Fruit fly (Drosophila melanogaster) whole organism, embryonic: Measurements from ENCODE around the gene CG14718.
A peak's percentile ranks its signal among the peaks of the same experiment; 100 is the strongest.

Source experiments
- Atf6 ChIP-seq: fragments of 200-800 bp; sonication (Bioruptor generic); IDR thresholded peaks from 2 replicates; pipeline ENCODE4 v1.3.6; 2022; ENCODE audit warnings: missing biosample characterization, missing genetic modification characterization
- Bdp1 ChIP-seq: fragments of 200-800 bp; sonication (Bioruptor generic); optimal IDR thresholded peaks from 3 replicates; lab custom pipeline; 2016; ENCODE audit warnings: missing biosample characterization, missing genetic modification characterization
- CG13775 ChIP-seq: fragments of 200-800 bp; sonication (Bioruptor generic); optimal IDR thresholded peaks from 3 replicates; lab custom pipeline; 2017; ENCODE audit warnings: missing biosample characterization, mild to moderate bottlenecking, missing genetic modification characterization
- CG14710 ChIP-seq: fragments of 200-800 bp; sonication (Bioruptor generic); optimal IDR thresholded peaks from 3 replicates; lab custom pipeline; 2019; ENCODE audit warnings: missing biosample characterization, mild to moderate bottlenecking, missing genetic modification characterization, moderate library complexity
- CG14965 ChIP-seq: fragments of 200-800 bp; sonication (Bioruptor generic); optimal IDR thresholded peaks from 2 replicates; lab custom pipeline; 2016; ENCODE audit warnings: missing biosample characterization, missing genetic modification characterization, borderline replicate concordance
- CG15011 ChIP-seq: fragments of 200-800 bp; sonication (Bioruptor generic); optimal IDR thresholded peaks from 3 replicates; lab custom pipeline; 2018; ENCODE audit warnings: missing biosample characterization, mild to moderate bottlenecking, missing genetic modification characterization
- CG15479 ChIP-seq: fragments of 200-800 bp; sonication (Bioruptor generic); optimal IDR thresholded peaks from 3 replicates; lab custom pipeline; 2019; ENCODE audit warnings: missing biosample characterization, mild to moderate bottlenecking, missing genetic modification characterization, moderate library complexity
- CG15696 ChIP-seq: fragments of 200-800 bp; sonication (Bioruptor generic); optimal IDR thresholded peaks from 2 replicates; lab custom pipeline; 2019; ENCODE audit warnings: missing biosample characterization, mild to moderate bottlenecking, missing genetic modification characterization, moderate library complexity
- CG17328 ChIP-seq: fragments of 200-800 bp; sonication (Bioruptor generic); IDR thresholded peaks from 2 replicates; pipeline ENCODE4 v1.3.6; 2022; ENCODE audit warnings: missing biosample characterization, missing genetic modification characterization
- CG2129 ChIP-seq: fragments of 200-800 bp; sonication (Bioruptor generic); IDR thresholded peaks from 2 replicates; pipeline ENCODE4 v1.3.6; 2022; ENCODE audit warnings: missing biosample characterization, missing genetic modification characterization; ENCODE audit not compliant: partially characterized antibody
- CG30431 ChIP-seq: fragments of 200-800 bp; sonication (Bioruptor generic); optimal IDR thresholded peaks from 2 replicates; lab custom pipeline; 2017; ENCODE audit warnings: missing biosample characterization, missing genetic modification characterization
- CG32767 ChIP-seq: fragments of 200-800 bp; sonication (Bioruptor generic); IDR thresholded peaks from 2 replicates; pipeline ENCODE4 v1.3.6; 2022; ENCODE audit warnings: missing biosample characterization, missing genetic modification characterization
- CG3281 ChIP-seq: fragments of 200-800 bp; sonication (Bioruptor generic); optimal IDR thresholded peaks from 3 replicates; lab custom pipeline; 2017; ENCODE audit warnings: missing biosample characterization, mild to moderate bottlenecking, missing genetic modification characterization
- CG6654 ChIP-seq: fragments of 200-800 bp; sonication (Bioruptor generic); optimal IDR thresholded peaks from 2 replicates; lab custom pipeline; 2017; ENCODE audit warnings: missing biosample characterization, mild to moderate bottlenecking, missing genetic modification characterization
- CG8388 ChIP-seq: fragments of 200-800 bp; sonication (Bioruptor generic); optimal IDR thresholded peaks from 2 replicates; lab custom pipeline; 2019; ENCODE audit warnings: missing biosample characterization, mild to moderate bottlenecking, missing genetic modification characterization, moderate library complexity
- CG8478 ChIP-seq: fragments of >200 bp; optimal IDR thresholded peaks from 2 replicates; lab custom pipeline; 2018
- CHES-1-like ChIP-seq: fragments of 200-800 bp; sonication (Bioruptor generic); optimal IDR thresholded peaks from 2 replicates; lab custom pipeline; 2016; ENCODE audit warnings: missing biosample characterization, missing genetic modification characterization
- CrebB ChIP-seq: fragments of 200-800 bp; sonication (Bioruptor generic); optimal IDR thresholded peaks from 3 replicates; lab custom pipeline; 2018; ENCODE audit warnings: missing biosample characterization, mild to moderate bottlenecking, missing genetic modification characterization
- Dbx ChIP-seq: fragments of 200-800 bp; sonication (Bioruptor generic); IDR thresholded peaks from 3 replicates; pipeline ENCODE4 v1.3.6; 2022; ENCODE audit warnings: missing biosample characterization, missing genetic modification characterization
- Dek ChIP-seq: fragments of 200-800 bp; sonication (Bioruptor generic); optimal IDR thresholded peaks from 3 replicates; lab custom pipeline; 2019; ENCODE audit warnings: missing biosample characterization, mild to moderate bottlenecking, missing genetic modification characterization, moderate library complexity
- E2f1 ChIP-seq: fragments of 200-800 bp; sonication (Bioruptor generic); IDR thresholded peaks from 2 replicates; pipeline ENCODE4 v1.3.6; 2022; ENCODE audit warnings: missing biosample characterization, missing genetic modification characterization
- Fer2 ChIP-seq: fragments of 200-800 bp; sonication (Bioruptor generic); optimal IDR thresholded peaks from 2 replicates; lab custom pipeline; 2018; ENCODE audit warnings: missing biosample characterization, mild to moderate bottlenecking, missing genetic modification characterization, moderate library complexity
- HmgD ChIP-seq: fragments of 200-800 bp; sonication (Bioruptor generic); optimal IDR thresholded peaks from 3 replicates; lab custom pipeline; 2016; ENCODE audit warnings: missing biosample characterization, missing genetic modification characterization
- HmgZ ChIP-seq: fragments of 200-800 bp; sonication (Bioruptor generic); optimal IDR thresholded peaks from 2 replicates; lab custom pipeline; 2018; ENCODE audit warnings: missing biosample characterization, mild to moderate bottlenecking, missing genetic modification characterization
- Lpt ChIP-seq: fragments of >200 bp; optimal IDR thresholded peaks from 2 replicates; lab custom pipeline; 2018; ENCODE audit warnings: missing biosample characterization, missing genetic modification characterization
- Med ChIP-seq: fragments of 200-800 bp; sonication (Bioruptor generic); peaks from one replicate; lab custom pipeline; 2016; ENCODE audit warnings: missing biosample characterization, missing genetic modification characterization, mild to moderate bottlenecking, inconsistent platforms, moderate library complexity
- Ptx1 ChIP-seq: fragments of 200-800 bp; sonication (Bioruptor generic); IDR thresholded peaks from 2 replicates; pipeline ENCODE4 v1.3.6; 2022; ENCODE audit warnings: missing biosample characterization, missing genetic modification characterization
- ato ChIP-seq: fragments of 200-800 bp; sonication (Bioruptor generic); IDR thresholded peaks from 2 replicates; pipeline ENCODE4 v1.3.6; 2022; ENCODE audit warnings: missing biosample characterization, missing genetic modification characterization; ENCODE audit not compliant: partially characterized antibody
- az2 ChIP-seq: fragments of 200-800 bp; sonication (Bioruptor generic); optimal IDR thresholded peaks from 3 replicates; lab custom pipeline; 2016; ENCODE audit warnings: missing biosample characterization, missing genetic modification characterization
- btn ChIP-seq: fragments of 200-800 bp; sonication (Bioruptor generic); optimal IDR thresholded peaks from 2 replicates; lab custom pipeline; 2016; ENCODE audit warnings: missing biosample characterization, missing genetic modification characterization
- caup ChIP-seq: fragments of 200-800 bp; sonication (Bioruptor generic); optimal IDR thresholded peaks from 3 replicates; lab custom pipeline; 2017; ENCODE audit warnings: missing biosample characterization, mild to moderate bottlenecking, missing genetic modification characterization, moderate library complexity; ENCODE audit not compliant: severe bottlenecking
- chif ChIP-seq, 2 experiments: fragments of 200-800 bp; sonication (Bioruptor generic); optimal IDR thresholded peaks; 3 replicates each; lab custom pipeline; 2016; ENCODE audit warnings: missing biosample characterization in 2 of 2, missing genetic modification characterization in 2 of 2
- corto ChIP-seq: fragments of 200-800 bp; sonication (Bioruptor generic); optimal IDR thresholded peaks from 2 replicates; lab custom pipeline; 2016; ENCODE audit warnings: missing biosample characterization, mild to moderate bottlenecking, missing genetic modification characterization, moderate library complexity
- dati ChIP-seq: fragments of 200-800 bp; sonication (Bioruptor generic); IDR thresholded peaks from 2 replicates; pipeline ENCODE4 v1.3.6; 2022; ENCODE audit warnings: missing biosample characterization, missing genetic modification characterization
- emc ChIP-seq: fragments of 200-800 bp; sonication (Bioruptor generic); optimal IDR thresholded peaks from 2 replicates; lab custom pipeline; 2016; ENCODE audit warnings: missing biosample characterization, missing genetic modification characterization
- en ChIP-seq: fragments of 200-800 bp; sonication (Bioruptor generic); optimal IDR thresholded peaks from 2 replicates; lab custom pipeline; 2016; ENCODE audit warnings: missing biosample characterization, missing genetic modification characterization
- hb ChIP-seq: fragments of 200-800 bp; sonication (Bioruptor generic); IDR thresholded peaks from 3 replicates; pipeline ENCODE4 v1.3.6; 2022; ENCODE audit warnings: missing biosample characterization, missing genetic modification characterization; ENCODE audit not compliant: partially characterized antibody
- maf-S ChIP-seq: fragments of 200-800 bp; sonication (Bioruptor generic); optimal IDR thresholded peaks from 2 replicates; lab custom pipeline; 2016; ENCODE audit warnings: missing biosample characterization, missing genetic modification characterization
- nerfin-1 ChIP-seq: fragments of 200-800 bp; sonication (Bioruptor generic); optimal IDR thresholded peaks from 3 replicates; lab custom pipeline; 2019; ENCODE audit warnings: missing biosample characterization, mild to moderate bottlenecking, missing genetic modification characterization, moderate library complexity
- onecut ChIP-seq: fragments of 200-800 bp; sonication (Bioruptor generic); IDR thresholded peaks from 2 replicates; pipeline ENCODE4 v1.3.6; 2022; ENCODE audit warnings: missing biosample characterization, missing genetic modification characterization
- org-1 ChIP-seq: fragments of 200-800 bp; sonication (Bioruptor generic); optimal IDR thresholded peaks from 2 replicates; lab custom pipeline; 2017; ENCODE audit warnings: missing biosample characterization, missing genetic modification characterization
- pan ChIP-seq, 4 experiments: fragments of >200 bp in 3 of 4; fragments of 200-800 bp in 1 of 4; sonication (Bioruptor generic) in 1 of 4; optimal IDR thresholded peaks in 3 of 4; IDR thresholded peaks in 1 of 4; 2 replicates each; pipeline versions ENCODE4 v1.3.6 to Lab custom; 2017 to 2022; ENCODE audit warnings: missing biosample characterization in 2 of 4, missing genetic modification characterization in 2 of 4, mixed read lengths in 1 of 4
- pb ChIP-seq: fragments of 200-800 bp; sonication (Bioruptor generic); optimal IDR thresholded peaks from 3 replicates; lab custom pipeline; 2016; ENCODE audit warnings: missing biosample characterization, missing genetic modification characterization
- prd ChIP-seq, 3 experiments: fragments of >200 bp in 2 of 3; fragments of 200-800 bp in 1 of 3; sonication (Bioruptor generic) in 1 of 3; optimal IDR thresholded peaks in 2 of 3; IDR thresholded peaks in 1 of 3; 2 replicates in 2 of 3; 3 replicates in 1 of 3; pipeline versions ENCODE4 v1.3.6 to Lab custom; 2017 to 2022; ENCODE audit warnings: missing biosample characterization in 1 of 3, missing genetic modification characterization in 1 of 3
- seq ChIP-seq: fragments of 200-800 bp; sonication (Bioruptor generic); IDR thresholded peaks from 2 replicates; pipeline ENCODE4 v1.3.6; 2022; ENCODE audit warnings: missing biosample characterization, missing genetic modification characterization
- sr ChIP-seq: fragments of 200-800 bp; sonication (Bioruptor generic); IDR thresholded peaks from 3 replicates; pipeline ENCODE4 v1.3.6; 2022; ENCODE audit warnings: missing biosample characterization, missing genetic modification characterization
- tin ChIP-seq: fragments of 200-800 bp; sonication (Bioruptor generic); optimal IDR thresholded peaks from 3 replicates; lab custom pipeline; 2016; ENCODE audit warnings: missing biosample characterization, missing genetic modification characterization
- usp ChIP-seq: fragments of >200 bp; optimal IDR thresholded peaks from 2 replicates; lab custom pipeline; 2017; ENCODE audit warnings: missing biosample characterization, missing genetic modification characterization

CG14718 gene

DNA sequence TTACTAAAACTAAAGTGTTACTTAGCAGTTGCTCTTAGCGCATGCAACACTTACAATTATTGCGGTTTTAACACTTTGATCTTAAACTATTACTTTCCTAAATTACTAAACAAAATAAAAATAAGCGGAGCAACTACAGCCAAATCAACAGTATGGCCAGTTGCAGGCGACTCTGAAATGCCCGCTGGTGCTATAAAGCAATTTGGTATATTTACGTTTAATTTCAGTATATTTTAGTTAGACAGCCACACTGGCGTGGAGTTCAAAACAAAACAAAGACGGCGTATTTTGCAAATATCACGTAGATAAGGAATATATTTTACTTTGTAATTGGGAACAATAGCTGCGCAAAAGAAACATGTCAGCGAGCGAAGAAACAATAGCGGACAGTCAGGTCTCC is 20.9 kb upstream of the CG14718 start, which contains the start of the genes Taf12 and Ho (continued):
- TF ChIP-seq CG3281 (GFP tag; lab: Kevin White, UChicago) (no peak), CG6654 (GFP tag; lab: Kevin White, UChicago) (no peak), CG32767 (GFP tag; lab: Robert Waterston, UW) (no peak), Lpt (GFP tag; lab: Kevin White, UChicago) (no peak), seq (GFP tag; lab: Robert Waterston, UW) (no peak), CG2129 (no peak), CG8478 (no peak), CG15696 (tag; lab: Kevin White, UChicago) (no peak), CHES-1-like (GFP tag; lab: Kevin White, UChicago) (peak; percentile 36), hb (no peak), CG13775 (GFP tag; lab: Kevin White, UChicago) (no peak), HmgZ (tag; lab: Kevin White, UChicago) (peak; percentile 42), btn (no peak), CG15011 (GFP tag; lab: Kevin White, UChicago) (no peak), Ptx1 (GFP tag; lab: Robert Waterston, UW) (no peak), usp (GFP tag; lab: Kevin White, UChicago) (no peak), corto (no peak), CrebB (no peak), nerfin-1 (no peak), Med (GFP tag; lab: Kevin White, UChicago) (peak; percentile 86), CG14965 (GFP tag; lab: Kevin White, UChicago) (no peak), sr (no peak), caup (GFP tag; lab: Kevin White, UChicago) (no peak), chif (GFP tag; optimal IDR thresholded peaks at IDR 0.05; lab: Kevin White, UChicago) (no peak), Bdp1 (no peak), en (GFP tag; lab: Kevin White, UChicago) (no peak), tin (GFP tag; lab: Kevin White, UChicago) (no peak), dati (GFP tag; lab: Robert Waterston, UW) (no peak), Atf6 (GFP tag; lab: Robert Waterston, UW) (no peak), Fer2 (tag; lab: Kevin White, UChicago) (no peak), Dbx (no peak), emc (GFP tag; lab: Kevin White, UChicago) (no peak), maf-S (GFP tag; lab: Kevin White, UChicago) (no peak), onecut (no peak), CG8388 (GFP tag; lab: Kevin White, UChicago) (no peak), pb (GFP tag; lab: Kevin White, UChicago) (no peak), prd (optimal IDR thresholded peaks at IDR 0.05; lab: Kevin White, UChicago) (no peak), prd (GFP tag; IDR thresholded peaks at IDR 0.05; lab: Robert Waterston, UW) (no peak), az2 (GFP tag; lab: Kevin White, UChicago) (no peak), Dek (tag; lab: Kevin White, UChicago) (no peak), pan (optimal IDR thresholded peaks at IDR 0.05; lab: Kevin White, UChicago) (no peak), pan (GFP tag; optimal IDR thresholded peaks at IDR 0.05 in 1 of 2, IDR thresholded peaks at IDR 0.05 in 1 of 2) (no peak), org-1 (GFP tag; lab: Kevin White, UChicago) (no peak), HmgD (no peak), E2f1 (GFP tag; lab: Robert Waterston, UW) (no peak), ato (GFP tag; lab: Robert Waterston, UW) (no peak), CG30431 (no peak), CG17328 (GFP tag; lab: Robert Waterston, UW) (no peak), CG14710 (tag; lab: Kevin White, UChicago) (peak; percentile 37), CG15479 (GFP tag; lab: Kevin White, UChicago) (no peak)
